Worm (Caenorhabditis elegans) whole organism, L1 larva: Measurements from ENCODE around the gene D2063.1.

Experiments used
- C04F5.9 ChIP-seq: sonication (generic microtip); optimal IDR thresholded peaks from 2 replicates; lab custom pipeline; 2016; ENCODE audit warnings: missing genetic modification characterization, missing compliant biosample characterization
- C16A3.4 ChIP-seq: fragments of 150-350 bp; optimal IDR thresholded peaks from 2 replicates; lab custom pipeline; 2014; ENCODE audit warnings: missing biosample characterization, missing genetic modification characterization
- C34B4.2 ChIP-seq: sonication (generic microtip); optimal IDR thresholded peaks from 2 replicates; lab custom pipeline; 2017; ENCODE audit warnings: mild to moderate bottlenecking, missing genetic modification characterization, missing compliant biosample characterization
- aha-1 ChIP-seq: fragments of 150-350 bp; optimal IDR thresholded peaks from 2 replicates; lab custom pipeline; 2014; ENCODE audit warnings: missing biosample characterization, missing genetic modification characterization
- ceh-63 ChIP-seq: fragments of 200-800 bp; sonication (Bioruptor generic); optimal IDR thresholded peaks from 2 replicates; lab custom pipeline; 2018; ENCODE audit warnings: mild to moderate bottlenecking, missing genetic modification characterization, missing compliant biosample characterization
- ceh-8 ChIP-seq: fragments of 200-800 bp; sonication (Bioruptor generic); optimal IDR thresholded peaks from 2 replicates; lab custom pipeline; 2018; ENCODE audit warnings: mild to moderate bottlenecking, missing genetic modification characterization, moderate library complexity, missing compliant biosample characterization
- ceh-82 ChIP-seq, 3 experiments: fragments of 150-350 bp in 1 of 3; sonication (generic microtip) in 2 of 3; optimal IDR thresholded peaks; 2 replicates each; lab custom pipeline; 2014 to 2017; ENCODE audit warnings: missing biosample characterization in 3 of 3, missing genetic modification characterization in 3 of 3
- ceh-88 ChIP-seq: fragments of 200-800 bp; sonication (Bioruptor generic); IDR thresholded peaks from 2 replicates; pipeline ENCODE4 v1.3.6; 2022; ENCODE audit warnings: missing genetic modification characterization, missing compliant biosample characterization
- ceh-90 ChIP-seq: sonication (generic microtip); optimal IDR thresholded peaks from 2 replicates; lab custom pipeline; 2016; ENCODE audit warnings: missing genetic modification characterization, missing compliant biosample characterization
- ces-1 ChIP-seq: fragments of 150-350 bp; optimal IDR thresholded peaks from 2 replicates; lab custom pipeline; 2014; ENCODE audit warnings: missing biosample characterization, missing genetic modification reagents, missing genetic modification characterization
- dpl-1 ChIP-seq, 3 experiments: fragments of 150-350 bp in 2 of 3; sonication (generic microtip) in 1 of 3; optimal IDR thresholded peaks; 2 replicates each; lab custom pipeline; 2014 to 2017; ENCODE audit warnings: missing biosample characterization in 3 of 3, missing genetic modification characterization in 3 of 3, missing genetic modification reagents in 3 of 3
- efl-1 ChIP-seq, 4 experiments: fragments of 150-350 bp; optimal IDR thresholded peaks in 3 of 4; peaks in 1 of 4; 1 replicate in 1 of 4; 2 replicates in 3 of 4; lab custom pipeline; 2014; ENCODE audit warnings: missing biosample characterization in 2 of 4, missing genetic modification characterization in 2 of 4, missing genetic modification reagents in 2 of 4
- egl-27 ChIP-seq, 2 experiments: fragments of 150-350 bp in 1 of 2; sonication (generic microtip); optimal IDR thresholded peaks; 3 replicates each; lab custom pipeline; 2017 to 2018; ENCODE audit warnings: missing biosample characterization in 2 of 2, missing genetic modification characterization in 2 of 2, missing genetic modification reagents in 2 of 2
- elt-2 ChIP-seq: sonication (generic microtip); optimal IDR thresholded peaks from 2 replicates; lab custom pipeline; 2016; ENCODE audit warnings: missing genetic modification characterization, mild to moderate bottlenecking, inconsistent platforms, missing compliant biosample characterization, missing genetic modification reagents
- elt-3 ChIP-seq, 6 experiments: fragments of 150-350 bp in 1 of 6; sonication (generic microtip); optimal IDR thresholded peaks; 2 replicates each; lab custom pipeline; 2017 to 2018; ENCODE audit warnings: missing biosample characterization in 6 of 6, missing genetic modification characterization in 6 of 6, inconsistent platforms in 1 of 6
- ets-5 ChIP-seq: fragments of 200-800 bp; sonication (Bioruptor generic); IDR thresholded peaks from 2 replicates; pipeline ENCODE4 v1.3.6; 2022; ENCODE audit warnings: missing genetic modification characterization, missing compliant biosample characterization
- fkh-10 ChIP-seq: sonication (generic microtip); optimal IDR thresholded peaks from 2 replicates; lab custom pipeline; 2017; ENCODE audit warnings: missing biosample characterization, missing genetic modification reagents, missing genetic modification characterization
- fkh-4 ChIP-seq: sonication (generic microtip); optimal IDR thresholded peaks from 2 replicates; lab custom pipeline; 2016; ENCODE audit warnings: missing compliant biosample characterization, missing genetic modification characterization, borderline replicate concordance
- grh-1 ChIP-seq: fragments of 200-800 bp; sonication (Bioruptor generic); IDR thresholded peaks from 2 replicates; pipeline ENCODE4 v1.3.6; 2022; ENCODE audit warnings: missing genetic modification reagents, missing genetic modification characterization, missing compliant biosample characterization
- hlh-17 ChIP-seq: fragments of 200-800 bp; sonication (Bioruptor generic); optimal IDR thresholded peaks from 2 replicates; lab custom pipeline; 2018; ENCODE audit warnings: missing genetic modification characterization, mild to moderate bottlenecking, missing compliant biosample characterization, moderate library complexity, borderline replicate concordance
- hlh-4 ChIP-seq: sonication (generic microtip); optimal IDR thresholded peaks from 2 replicates; lab custom pipeline; 2016; ENCODE audit warnings: mild to moderate bottlenecking, missing genetic modification characterization, missing compliant biosample characterization
- hpl-2 ChIP-seq: fragments of 150-350 bp; optimal IDR thresholded peaks from 2 replicates; lab custom pipeline; 2014; ENCODE audit warnings: missing biosample characterization, missing genetic modification reagents, missing genetic modification characterization
- irx-1 ChIP-seq: sonication (generic microtip); optimal IDR thresholded peaks from 2 replicates; lab custom pipeline; 2016; ENCODE audit warnings: missing genetic modification characterization, missing compliant biosample characterization
- jun-1 ChIP-seq: fragments of 150-350 bp; optimal IDR thresholded peaks from 2 replicates; lab custom pipeline; 2014; ENCODE audit warnings: missing biosample characterization, missing genetic modification reagents, missing genetic modification characterization
- lin-13 ChIP-seq: fragments of 150-350 bp; optimal IDR thresholded peaks from 2 replicates; lab custom pipeline; 2014; ENCODE audit warnings: missing biosample characterization, missing genetic modification reagents, missing genetic modification characterization
- lin-14 ChIP-seq: fragments of 200-800 bp; sonication (Bioruptor generic); optimal IDR thresholded peaks from 2 replicates; lab custom pipeline; 2018; ENCODE audit warnings: mild to moderate bottlenecking, missing genetic modification characterization, moderate library complexity, missing compliant biosample characterization
- lin-35 ChIP-seq, 2 experiments: fragments of 150-350 bp; optimal IDR thresholded peaks; 2 replicates each; lab custom pipeline; 2014; ENCODE audit warnings: missing biosample characterization in 2 of 2, missing genetic modification characterization in 2 of 2, missing genetic modification reagents in 2 of 2
- lsy-2 ChIP-seq, 2 experiments: fragments of 150-350 bp; optimal IDR thresholded peaks; 2 replicates each; lab custom pipeline; 2014; ENCODE audit warnings: missing biosample characterization in 2 of 2, missing genetic modification characterization in 2 of 2
- mef-2 ChIP-seq: fragments of 150-350 bp; optimal IDR thresholded peaks from 2 replicates; lab custom pipeline; 2014; ENCODE audit warnings: missing biosample characterization, missing genetic modification characterization
- mep-1 ChIP-seq: fragments of 150-350 bp; optimal IDR thresholded peaks from 2 replicates; lab custom pipeline; 2014; ENCODE audit warnings: missing biosample characterization, missing genetic modification characterization
- nhr-12 ChIP-seq: sonication (generic microtip); optimal IDR thresholded peaks from 2 replicates; lab custom pipeline; 2017; ENCODE audit warnings: missing biosample characterization, missing genetic modification characterization
- nhr-237 ChIP-seq: fragments of 150-350 bp; optimal IDR thresholded peaks from 2 replicates; lab custom pipeline; 2014; ENCODE audit warnings: missing biosample characterization, missing genetic modification characterization
- nhr-71 ChIP-seq: sonication (generic microtip); optimal IDR thresholded peaks from 2 replicates; lab custom pipeline; 2016; ENCODE audit warnings: mild to moderate bottlenecking, missing genetic modification characterization, moderate library complexity, missing compliant biosample characterization
- nhr-84 ChIP-seq: sonication (generic microtip); optimal IDR thresholded peaks from 2 replicates; lab custom pipeline; 2017; ENCODE audit warnings: missing biosample characterization, missing genetic modification characterization
- nhr-85 ChIP-seq: sonication (generic microtip); peaks from one replicate; lab custom pipeline; 2016; ENCODE audit warnings: missing genetic modification characterization, inconsistent platforms, missing compliant biosample characterization
- nhr-90 ChIP-seq: sonication (generic microtip); optimal IDR thresholded peaks from 2 replicates; lab custom pipeline; 2016; ENCODE audit warnings: mild to moderate bottlenecking, missing genetic modification characterization, missing compliant biosample characterization; ENCODE audit not compliant: poor library complexity
- pag-3 ChIP-seq: sonication (generic microtip); optimal IDR thresholded peaks from 2 replicates; lab custom pipeline; 2017; ENCODE audit warnings: missing genetic modification characterization, mild to moderate bottlenecking, missing compliant biosample characterization, antibody characterized with exemption, borderline replicate concordance; ENCODE audit not compliant: insufficient read depth
- pqm-1 ChIP-seq: sonication (generic microtip); optimal IDR thresholded peaks from 3 replicates; lab custom pipeline; 2017; ENCODE audit warnings: missing biosample characterization, missing genetic modification characterization
- snu-23 ChIP-seq: sonication (generic microtip); optimal IDR thresholded peaks from 2 replicates; lab custom pipeline; 2016; ENCODE audit warnings: missing genetic modification characterization, missing compliant biosample characterization
- sox-4 ChIP-seq: sonication (generic microtip); optimal IDR thresholded peaks from 2 replicates; lab custom pipeline; 2016; ENCODE audit warnings: missing genetic modification characterization, missing compliant biosample characterization
- sptf-1 ChIP-seq: fragments of 150-350 bp; optimal IDR thresholded peaks from 2 replicates; lab custom pipeline; 2014; ENCODE audit warnings: missing biosample characterization, missing genetic modification characterization
- sup-37 ChIP-seq: fragments of 200-800 bp; sonication (Bioruptor generic); optimal IDR thresholded peaks from 2 replicates; lab custom pipeline; 2018; ENCODE audit warnings: mild to moderate bottlenecking, missing genetic modification characterization, missing compliant biosample characterization
- swsn-7 ChIP-seq: sonication (generic microtip); optimal IDR thresholded peaks from 2 replicates; lab custom pipeline; 2016; ENCODE audit warnings: missing genetic modification characterization, missing compliant biosample characterization
- unc-130 ChIP-seq: fragments of 150-350 bp; optimal IDR thresholded peaks from 2 replicates; lab custom pipeline; 2017; ENCODE audit warnings: missing biosample characterization, missing genetic modification characterization, inconsistent platforms
- unc-30 ChIP-seq: sonication (generic microtip); optimal IDR thresholded peaks from 2 replicates; lab custom pipeline; 2017; ENCODE audit warnings: missing biosample characterization, missing genetic modification characterization
- unc-62 ChIP-seq: fragments of 150-350 bp; optimal IDR thresholded peaks from 2 replicates; lab custom pipeline; 2014; ENCODE audit warnings: missing biosample characterization, missing genetic modification reagents, missing genetic modification characterization
- unc-86 ChIP-seq: sonication (generic microtip); optimal IDR thresholded peaks from 2 replicates; lab custom pipeline; 2016; ENCODE audit warnings: missing genetic modification characterization, missing compliant biosample characterization
- vab-15 ChIP-seq: sonication (generic microtip); optimal IDR thresholded peaks from 2 replicates; lab custom pipeline; 2017; ENCODE audit warnings: missing genotype, mild to moderate bottlenecking, missing genetic modification characterization, missing compliant biosample characterization
- xbp-1 ChIP-seq: sonication (generic microtip); optimal IDR thresholded peaks from 2 replicates; lab custom pipeline; 2016; ENCODE audit warnings: missing genetic modification characterization, missing compliant biosample characterization
- zag-1 ChIP-seq: fragments of 150-350 bp; optimal IDR thresholded peaks from 2 replicates; lab custom pipeline; 2014; ENCODE audit warnings: missing biosample characterization, missing genetic modification characterization
- zip-4 ChIP-seq: fragments of 200-800 bp; sonication (Bioruptor generic); optimal IDR thresholded peaks from 2 replicates; lab custom pipeline; 2018; ENCODE audit warnings: mild to moderate bottlenecking, missing genetic modification characterization, moderate library complexity, missing compliant biosample characterization
- ztf-4 ChIP-seq: fragments of 150-350 bp; optimal IDR thresholded peaks from 2 replicates; lab custom pipeline; 2014; ENCODE audit warnings: missing biosample characterization, missing genetic modification characterization

Gene D2063.1

DNA sequence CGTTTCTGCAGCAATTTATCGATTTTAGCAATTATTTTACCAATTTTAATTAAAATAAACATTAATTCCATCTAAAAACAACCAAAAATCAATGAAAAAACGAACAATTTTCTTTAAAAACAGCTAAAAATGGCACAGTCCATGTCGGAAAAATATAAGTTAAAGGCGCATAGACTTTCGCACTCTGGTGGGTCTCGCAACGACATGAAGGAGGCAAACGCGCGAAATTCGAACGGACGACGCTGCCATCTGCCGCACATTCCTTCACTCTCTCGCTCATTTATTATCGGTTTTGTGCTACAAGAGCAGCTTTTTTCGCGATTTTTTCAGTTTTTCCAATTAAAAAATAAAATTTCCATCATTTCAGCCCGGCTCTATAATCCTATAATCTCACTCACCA lies 19.9 kb downstream of the D2063.1 start, which contains the start of gene mcm-7 (continued):
- TF ChIP-seq C04F5.9 (tag; lab: Kevin White, UChicago) (no peak), swsn-7 (peak; percentile 38), fkh-4 (no peak), efl-1 (optimal IDR thresholded peaks at IDR 0.05; lab: Kevin White, UChicago) (peak; percentile 95 to 96), efl-1 (GFP tag; optimal IDR thresholded peaks at IDR 0.05 in 1 of 2; lab: Kevin White, UChicago) (peak; percentile 96 to 100), ceh-8 (GFP tag; lab: Kevin White, UChicago) (no peak), unc-30 (tag; lab: Kevin White, UChicago) (no peak), mep-1 (tag; lab: Kevin White, UChicago) (no peak), ces-1 (GFP tag; lab: Kevin White, UChicago) (no peak), dpl-1 (GFP tag; optimal IDR thresholded peaks at IDR 0.05; lab: Kevin White, UChicago) (peak; percentile 91 to 96 (median 95)), irx-1 (tag; lab: Kevin White, UChicago) (peak; percentile 12), grh-1 (GFP tag; lab: Robert Waterston, UW) (peak; percentile 14; the same call in 1 of the 2 replicates), ztf-4 (no peak), mef-2 (tag; lab: Kevin White, UChicago) (no peak), elt-3 (tag; optimal IDR thresholded peaks at IDR 0.05; lab: Kevin White, UChicago) (peak in 2 of 6 experiments; percentile 11 to 58), ceh-88 (GFP tag; lab: Robert Waterston, UW) (no peak), unc-130 (tag; lab: Kevin White, UChicago) (peak; percentile 43), xbp-1 (tag; lab: Kevin White, UChicago) (peak; percentile 46), jun-1 (tag; lab: Kevin White, UChicago) (peak; percentile 18), elt-2 (tag; lab: Kevin White, UChicago) (no peak), zip-4 (GFP tag; lab: Kevin White, UChicago) (no peak), ceh-63 (no peak), unc-62 (GFP tag; lab: Kevin White, UChicago) (no peak), aha-1 (no peak), snu-23 (GFP tag; lab: Kevin White, UChicago) (peak; percentile 64), nhr-84 (tag; lab: Kevin White, UChicago) (no peak), pqm-1 (tag; lab: Kevin White, UChicago) (no peak), sox-4 (tag; lab: Kevin White, UChicago) (no peak), nhr-12 (tag; lab: Kevin White, UChicago) (no peak), vab-15 (tag; lab: Kevin White, UChicago) (no peak), hlh-17 (GFP tag; lab: Kevin White, UChicago) (no peak), lin-13 (GFP tag; lab: Kevin White, UChicago) (peak; percentile 16), lin-35 (GFP tag; optimal IDR thresholded peaks at IDR 0.05; lab: Kevin White, UChicago) (peak; percentile 94 to 98), zag-1 (no peak), hlh-4 (no peak), nhr-237 (tag; lab: Kevin White, UChicago) (no peak), ets-5 (GFP tag; lab: Robert Waterston, UW) (no peak), hpl-2 (GFP tag; lab: Kevin White, UChicago) (no peak), nhr-85 (tag; lab: Kevin White, UChicago) (peak; percentile 55), nhr-90 (tag; lab: Kevin White, UChicago) (peak; percentile 19), ceh-82 (tag; optimal IDR thresholded peaks at IDR 0.05; lab: Kevin White, UChicago) (peak in 2 of 3 experiments; percentile 15 to 75), C34B4.2 (tag; lab: Kevin White, UChicago) (no peak), unc-86 (tag; lab: Kevin White, UChicago) (peak; percentile 37), sup-37 (GFP tag; lab: Kevin White, UChicago) (no peak), sptf-1 (tag; lab: Kevin White, UChicago) (no peak), lin-14 (GFP tag; lab: Kevin White, UChicago) (peak; percentile 38), nhr-71 (tag; lab: Kevin White, UChicago) (peak; percentile 68), C16A3.4 (tag; lab: Kevin White, UChicago) (peak; percentile 85), egl-27 (tag; optimal IDR thresholded peaks at IDR 0.05; lab: Kevin White, UChicago) (no peak), fkh-10 (no peak), pag-3 (tag; lab: Kevin White, UChicago) (no peak), ceh-90 (no peak), lsy-2 (tag; optimal IDR thresholded peaks at IDR 0.05; lab: Kevin White, UChicago) (peak; percentile 64 to 86)
